Fruit fly (Drosophila melanogaster): Measurements from ENCODE around the gene Arf1.

Gene Arf1

DNA sequence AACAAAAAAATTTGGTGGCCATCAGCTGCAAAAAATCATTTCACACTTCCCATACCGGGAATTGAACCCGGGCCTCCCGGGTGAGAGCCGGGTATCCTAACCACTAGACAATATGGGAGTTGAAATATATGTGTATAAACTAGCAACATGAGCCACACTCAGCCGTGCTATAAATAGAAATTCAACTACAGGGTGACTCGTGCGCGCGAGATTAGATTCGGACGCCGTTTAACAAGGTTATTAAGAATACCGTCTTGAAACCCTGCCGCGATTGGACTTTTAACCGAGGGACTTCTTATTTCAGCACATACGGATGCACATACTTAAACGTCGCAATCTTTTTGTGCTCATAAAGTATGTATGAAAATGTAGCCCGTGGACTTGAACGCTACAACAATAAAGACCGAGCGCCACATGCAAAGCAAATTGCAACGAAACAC, 24.3 kb downstream of the Arf1 start (continued):
- TF ChIP-seq CG3995 (GFP tag; optimal IDR thresholded peaks at IDR 0.05), result no peak
- TF ChIP-seq CG15601 (tag; optimal IDR thresholded peaks at IDR 0.05), result peak; percentile 6
- TF ChIP-seq salm (tag; optimal IDR thresholded peaks at IDR 0.05), result no peak
- TF ChIP-seq pho (GFP tag; optimal IDR thresholded peaks at IDR 0.05), result no peak
- no peak for TF ChIP-seq slou (GFP tag; optimal IDR thresholded peaks at IDR 0.05)
- no peak for TF ChIP-seq CG9817 (tag; optimal IDR thresholded peaks at IDR 0.05)
- TF ChIP-seq btn (GFP tag; optimal IDR thresholded peaks at IDR 0.05), result no peak
- no peak for TF ChIP-seq CG18599 (GFP tag; optimal IDR thresholded peaks at IDR 0.05)
- TF ChIP-seq CG8388 (GFP tag; optimal IDR thresholded peaks at IDR 0.05), result peak; percentile 0
- no peak for TF ChIP-seq CG4424 (GFP tag; optimal IDR thresholded peaks at IDR 0.05)
- TF ChIP-seq CG11723 (GFP tag; optimal IDR thresholded peaks at IDR 0.05), result no peak
- no peak for TF ChIP-seq CG10431 (GFP tag; optimal IDR thresholded peaks at IDR 0.05)
- no peak for TF ChIP-seq Hmr (GFP tag; optimal IDR thresholded peaks at IDR 0.05)
- no peak for TF ChIP-seq CG9932 (GFP tag; IDR thresholded peaks at IDR 0.05)
- TF ChIP-seq exex (tag; optimal IDR thresholded peaks at IDR 0.05), result peak; percentile 22
- TF ChIP-seq en (GFP tag; optimal IDR thresholded peaks at IDR 0.05), result no peak
- no peak for TF ChIP-seq pb (GFP tag; optimal IDR thresholded peaks at IDR 0.05)
- TF ChIP-seq Hr39 (optimal IDR thresholded peaks at IDR 0.05), result no peak
- no peak for TF ChIP-seq disco-r (GFP tag; optimal IDR thresholded peaks at IDR 0.05)
- TF ChIP-seq Antp (GFP tag; optimal IDR thresholded peaks at IDR 0.05), result no peak
- TF ChIP-seq CG7839 (tag; optimal IDR thresholded peaks at IDR 0.05), result no peak
- TF ChIP-seq Lim3 (GFP tag; IDR thresholded peaks at IDR 0.05), result no peak
- TF ChIP-seq sna (GFP tag; IDR thresholded peaks at IDR 0.05; ENCODE audit: partially characterized antibody), result peak; percentile 81
- TF ChIP-seq gt (GFP tag; IDR thresholded peaks at IDR 0.05), result no peak
- no peak for TF ChIP-seq vfl (GFP tag; optimal IDR thresholded peaks at IDR 0.05)
- no peak for TF ChIP-seq sisA (GFP tag; IDR thresholded peaks at IDR 0.05)
- TF ChIP-seq CG14014 (GFP tag; IDR thresholded peaks at IDR 0.05), result no peak
- no peak for TF ChIP-seq CG30431 (GFP tag; optimal IDR thresholded peaks at IDR 0.05)
- TF ChIP-seq al (GFP tag; IDR thresholded peaks at IDR 0.05), result no peak
- no peak for TF ChIP-seq pita (GFP tag; optimal IDR thresholded peaks at IDR 0.05)
- TF ChIP-seq Hey (tag; optimal IDR thresholded peaks at IDR 0.05), result no peak
- no peak for TF ChIP-seq CG1647 (GFP tag; optimal IDR thresholded peaks at IDR 0.05)
- TF ChIP-seq ranshi (GFP tag; IDR thresholded peaks at IDR 0.05), result no peak; the same call in 1 of the 2 replicates
- no peak for TF ChIP-seq CG15696 (tag; optimal IDR thresholded peaks at IDR 0.05)
- no peak for TF ChIP-seq Aef1 (GFP tag; IDR thresholded peaks at IDR 0.05)
- no peak for TF ChIP-seq pan (optimal IDR thresholded peaks at IDR 0.05)
- no peak for TF ChIP-seq pan (GFP tag; optimal IDR thresholded peaks at IDR 0.05 in 1 of 2, IDR thresholded peaks at IDR 0.05 in 1 of 2)
- no peak for TF ChIP-seq CG7357 (GFP tag; IDR thresholded peaks at IDR 0.05)
- TF ChIP-seq CG2875 (GFP tag; optimal IDR thresholded peaks at IDR 0.05), result no peak
- TF ChIP-seq sug (tag; optimal IDR thresholded peaks at IDR 0.05), result no peak
- no peak for TF ChIP-seq CG12391 (tag; optimal IDR thresholded peaks at IDR 0.05)
- TF ChIP-seq Fer1 (GFP tag; optimal IDR thresholded peaks at IDR 0.05), result no peak
- TF ChIP-seq wdn (GFP tag; IDR thresholded peaks at IDR 0.05), result no peak
- TF ChIP-seq jing (GFP tag; optimal IDR thresholded peaks at IDR 0.05), result no peak
- TF ChIP-seq Spps (tag; optimal IDR thresholded peaks at IDR 0.05), result no peak
- peak; percentile 99 for TF ChIP-seq CG6254 (GFP tag; optimal IDR thresholded peaks at IDR 0.05)
- TF ChIP-seq HLH4C (GFP tag; IDR thresholded peaks at IDR 0.05; ENCODE audit: partially characterized antibody), result peak; percentile 86
- no peak for TF ChIP-seq gsb-n (tag; optimal IDR thresholded peaks at IDR 0.05)
- no peak for TF ChIP-seq CG30403 (GFP tag; optimal IDR thresholded peaks at IDR 0.05)
- TF ChIP-seq ato (GFP tag; IDR thresholded peaks at IDR 0.05; ENCODE audit: partially characterized antibody), result peak; percentile 94
- TF ChIP-seq sd (tag; optimal IDR thresholded peaks at IDR 0.05), result no peak
- peak; percentile 10; the same call in 1 of the 2 replicates for TF ChIP-seq ttk (GFP tag; IDR thresholded peaks at IDR 0.05)
- TF ChIP-seq ab (GFP tag; optimal IDR thresholded peaks at IDR 0.05), result no peak

Measured in whole organism, embryonic.